Fruit fly (Drosophila melanogaster) whole organism, embryonic: ENCODE results near the gene CG31131.

Experiments used
- Abd-B ChIP-seq: fragments of 200-800 bp; sonication (Bioruptor generic); optimal IDR thresholded peaks from 2 replicates; lab custom pipeline; 2018; ENCODE audit warnings: missing biosample characterization, mild to moderate bottlenecking, missing genetic modification characterization, moderate library complexity
- CG17359 ChIP-seq: fragments of 200-800 bp; sonication (Bioruptor generic); optimal IDR thresholded peaks from 3 replicates; lab custom pipeline; 2018; ENCODE audit warnings: missing biosample characterization, mild to moderate bottlenecking, missing genetic modification characterization, moderate library complexity
- Neu2 ChIP-seq: fragments of 200-800 bp; sonication (Bioruptor generic); optimal IDR thresholded peaks from 3 replicates; lab custom pipeline; 2016; ENCODE audit warnings: missing biosample characterization, missing genetic modification characterization, borderline replicate concordance
- odd ChIP-seq: fragments of 200-800 bp; sonication (Bioruptor generic); optimal IDR thresholded peaks from 2 replicates; lab custom pipeline; 2017; ENCODE audit warnings: missing biosample characterization, mild to moderate bottlenecking, missing genetic modification characterization
- slou ChIP-seq: fragments of 200-800 bp; sonication (Bioruptor generic); optimal IDR thresholded peaks from 3 replicates; lab custom pipeline; 2016; ENCODE audit warnings: missing biosample characterization, missing genetic modification characterization

DNA sequence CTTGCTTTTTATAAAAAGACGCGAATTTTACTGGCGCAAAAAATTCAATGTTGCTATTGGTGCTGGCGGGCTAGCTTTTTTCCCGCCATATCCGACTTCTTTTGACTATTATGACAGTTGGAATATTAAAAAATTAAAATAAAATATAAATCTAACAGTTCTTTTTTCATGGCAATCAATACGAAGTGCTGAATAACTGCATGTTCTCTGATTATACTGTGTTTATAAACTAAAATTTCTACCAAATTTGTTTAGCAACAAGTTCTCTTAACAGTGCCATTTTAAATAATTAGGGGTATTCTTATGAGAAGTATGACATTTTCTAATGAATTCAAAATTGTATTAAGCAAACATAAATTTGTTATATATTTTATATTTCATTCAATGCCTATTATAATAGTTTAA lies 43.6 kb downstream of the CG31131 start, which contains the start of gene Boh1:
- TF ChIP-seq Neu2 (GFP tag; lab: Kevin White, UChicago) (no peak), CG17359 (tag; lab: Kevin White, UChicago) (peak; percentile 26), Abd-B (GFP tag; lab: Kevin White, UChicago) (peak; percentile 29), slou (GFP tag; lab: Kevin White, UChicago) (no peak), odd (no peak)
